Worm (Caenorhabditis elegans) whole organism, L2 larva: ENCODE measurements around the gene T19C9.10.

Experiments used
- F13H6.1 ChIP-seq: sonication (generic microtip); optimal IDR thresholded peaks from 2 replicates; lab custom pipeline; 2016; ENCODE audit warnings: missing genetic modification characterization, missing compliant biosample characterization
- R02D3.7 ChIP-seq: fragments of 150-350 bp; optimal IDR thresholded peaks from 2 replicates; lab custom pipeline; 2014; ENCODE audit warnings: missing biosample characterization, missing genetic modification characterization
- Y55F3AM.14 ChIP-seq: fragments of 200-800 bp; sonication (Bioruptor generic); optimal IDR thresholded peaks from 2 replicates; lab custom pipeline; 2018; ENCODE audit warnings: mild to moderate bottlenecking, missing genetic modification characterization, missing compliant biosample characterization
- alr-1 ChIP-seq: fragments of 150-350 bp; optimal IDR thresholded peaks from 2 replicates; lab custom pipeline; 2014; ENCODE audit warnings: missing biosample characterization, missing genetic modification characterization
- ama-1 ChIP-seq: fragments of 150-350 bp; optimal IDR thresholded peaks from 2 replicates; lab custom pipeline; 2018; ENCODE audit warnings: inconsistent platforms
- blmp-1 ChIP-seq: sonication (generic microtip); optimal IDR thresholded peaks from 2 replicates; lab custom pipeline; 2017; ENCODE audit warnings: missing genetic modification characterization, mild to moderate bottlenecking, missing compliant biosample characterization, antibody characterized with exemption, moderate library complexity; ENCODE audit not compliant: insufficient read depth
- egl-27 ChIP-seq: sonication (generic microtip); optimal IDR thresholded peaks from 3 replicates; lab custom pipeline; 2017; ENCODE audit warnings: missing biosample characterization, missing genetic modification reagents, missing genetic modification characterization
- elt-3 ChIP-seq: sonication (generic microtip); optimal IDR thresholded peaks from 2 replicates; lab custom pipeline; 2017; ENCODE audit warnings: missing biosample characterization, missing genetic modification characterization
- fos-1 ChIP-seq: fragments of 150-350 bp; optimal IDR thresholded peaks from 2 replicates; lab custom pipeline; 2014; ENCODE audit warnings: missing biosample characterization, missing genetic modification characterization
- gmeb-1 ChIP-seq: fragments of 150-350 bp; optimal IDR thresholded peaks from 2 replicates; lab custom pipeline; 2014; ENCODE audit warnings: missing biosample characterization, missing genetic modification characterization
- lin-11 ChIP-seq: fragments of 150-350 bp; sonication (generic microtip); optimal IDR thresholded peaks from 2 replicates; lab custom pipeline; 2014; ENCODE audit warnings: missing biosample characterization, missing genetic modification characterization, inconsistent platforms, mixed read lengths
- lin-13 ChIP-seq: fragments of 150-350 bp; optimal IDR thresholded peaks from 2 replicates; lab custom pipeline; 2014; ENCODE audit warnings: missing biosample characterization, missing genetic modification reagents, missing genetic modification characterization
- lin-39 ChIP-seq: fragments of 150-350 bp; optimal IDR thresholded peaks from 2 replicates; lab custom pipeline; 2014; ENCODE audit warnings: missing biosample characterization, missing genetic modification reagents, missing genetic modification characterization
- mab-5 ChIP-seq: fragments of 150-350 bp; optimal IDR thresholded peaks from 2 replicates; lab custom pipeline; 2014; ENCODE audit warnings: missing biosample characterization, missing genetic modification characterization
- mdl-1 ChIP-seq, 2 experiments: fragments of 150-350 bp in 1 of 2; sonication (generic microtip) in 1 of 2; optimal IDR thresholded peaks; 2 replicates each; lab custom pipeline; 2017; ENCODE audit warnings: missing biosample characterization in 2 of 2, missing genetic modification characterization in 2 of 2
- nhr-10 ChIP-seq: sonication (generic microtip); optimal IDR thresholded peaks from 2 replicates; lab custom pipeline; 2017; ENCODE audit warnings: missing biosample characterization, missing genetic modification characterization
- nhr-11 ChIP-seq: fragments of 150-350 bp; optimal IDR thresholded peaks from 2 replicates; lab custom pipeline; 2014; ENCODE audit warnings: missing biosample characterization, missing genetic modification characterization
- nhr-129 ChIP-seq: fragments of 150-350 bp; optimal IDR thresholded peaks from 2 replicates; lab custom pipeline; 2014; ENCODE audit warnings: missing biosample characterization, missing genetic modification characterization
- nhr-21 ChIP-seq: fragments of 150-350 bp; optimal IDR thresholded peaks from 2 replicates; lab custom pipeline; 2014; ENCODE audit warnings: missing biosample characterization, missing genetic modification characterization
- nhr-23 ChIP-seq: fragments of 150-350 bp; optimal IDR thresholded peaks from 2 replicates; lab custom pipeline; 2014; ENCODE audit warnings: missing biosample characterization, missing genetic modification reagents, missing genetic modification characterization
- nhr-237 ChIP-seq: fragments of 150-350 bp; optimal IDR thresholded peaks from 2 replicates; lab custom pipeline; 2014; ENCODE audit warnings: missing biosample characterization, missing genetic modification characterization
- nhr-6 ChIP-seq: fragments of 150-350 bp; optimal IDR thresholded peaks from 2 replicates; lab custom pipeline; 2014; ENCODE audit warnings: missing biosample characterization, missing genetic modification characterization
- nhr-77 ChIP-seq: fragments of 150-350 bp; optimal IDR thresholded peaks from 2 replicates; lab custom pipeline; 2014; ENCODE audit warnings: missing biosample characterization, missing genetic modification characterization
- peb-1 ChIP-seq: fragments of 150-350 bp; optimal IDR thresholded peaks from 2 replicates; lab custom pipeline; 2014; ENCODE audit warnings: missing biosample characterization, missing genetic modification characterization
- skn-1 ChIP-seq: sonication (generic microtip); optimal IDR thresholded peaks from 2 replicates; lab custom pipeline; 2017; ENCODE audit warnings: missing biosample characterization, missing genetic modification characterization
- sma-9 ChIP-seq, 2 experiments: fragments of 150-350 bp in 1 of 2; sonication (generic microtip) in 1 of 2; optimal IDR thresholded peaks; 2 replicates each; lab custom pipeline; 2014 to 2016; ENCODE audit warnings: missing genetic modification characterization in 2 of 2, mild to moderate bottlenecking in 1 of 2, missing biosample characterization in 1 of 2, missing compliant biosample characterization in 1 of 2, missing genetic modification reagents in 1 of 2, moderate library complexity in 1 of 2
- unc-39 ChIP-seq: fragments of 150-350 bp; optimal IDR thresholded peaks from 2 replicates; lab custom pipeline; 2014; ENCODE audit warnings: missing biosample characterization, missing genetic modification characterization
- unc-55 ChIP-seq: fragments of 150-350 bp; sonication (generic microtip); optimal IDR thresholded peaks from 3 replicates; lab custom pipeline; 2014; ENCODE audit warnings: missing biosample characterization, missing genetic modification reagents, missing genetic modification characterization
- ztf-1 ChIP-seq: fragments of 200-800 bp; sonication (Bioruptor generic); conservative IDR thresholded peaks from 2 replicates; pipeline ENCODE4 v1.3.6; 2022; ENCODE audit warnings: missing genetic modification characterization, missing compliant biosample characterization
- ztf-4 ChIP-seq: fragments of 150-350 bp; optimal IDR thresholded peaks from 2 replicates; lab custom pipeline; 2014; ENCODE audit warnings: missing biosample characterization, missing genetic modification characterization

The T19C9.10 gene

DNA sequence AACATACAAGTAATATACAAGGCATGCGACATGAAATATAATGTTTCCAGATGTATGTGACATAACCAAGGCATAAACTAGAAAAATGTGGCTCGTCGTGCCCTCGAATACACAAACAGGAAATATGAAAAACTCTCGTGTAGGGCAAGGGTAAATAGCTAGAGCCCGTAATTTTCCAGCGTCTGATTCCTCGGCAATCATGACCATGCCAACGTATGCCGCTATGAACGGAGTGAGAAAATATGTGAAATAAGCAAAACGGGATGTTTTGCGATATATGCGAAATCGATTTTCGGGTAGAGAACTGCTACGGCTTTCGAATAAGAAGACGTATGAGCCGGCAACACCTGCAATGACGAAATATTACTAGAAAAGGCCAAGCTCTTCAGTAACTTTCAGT is 11.0 kb upstream of the T19C9.10 start, which contains the start of gene scl-25:
Gene scl-25 (plus strand): TSS at position 301 of the 400 bp plus-strand sequence.
- TF ChIP-seq Y55F3AM.14 (GFP tag; lab: Kevin White, UChicago) (no peak), peb-1 (tag; lab: Kevin White, UChicago) (no peak), unc-39 (tag; lab: Kevin White, UChicago) (no peak), nhr-10 (tag; lab: Kevin White, UChicago) (no peak), nhr-23 (tag; lab: Kevin White, UChicago) (no peak), ama-1 (no peak), R02D3.7 (tag; lab: Kevin White, UChicago) (no peak), ztf-1 (no peak), nhr-77 (no peak), gmeb-1 (tag; lab: Kevin White, UChicago) (no peak), nhr-21 (tag; lab: Kevin White, UChicago) (no peak), lin-11 (tag; lab: Kevin White, UChicago) (no peak), nhr-129 (tag; lab: Kevin White, UChicago) (no peak)

DNA sequence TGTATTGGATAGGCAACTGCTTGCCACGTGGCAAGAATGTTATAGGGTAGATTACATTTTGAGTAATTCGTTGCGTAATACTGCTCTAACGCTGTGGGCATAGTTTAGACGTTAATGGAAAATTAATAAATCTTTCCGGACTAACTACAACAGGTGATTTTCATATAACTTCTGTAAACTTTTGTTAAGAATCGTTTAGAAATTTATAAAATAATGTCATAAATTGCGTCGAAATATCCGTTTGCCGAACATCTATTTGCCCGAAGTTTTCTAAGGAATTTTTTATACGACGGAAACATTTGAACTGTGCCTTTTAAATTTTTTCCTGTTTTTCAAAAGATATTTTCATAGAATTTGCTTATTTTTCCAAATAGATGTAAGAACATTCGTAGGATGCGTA is 10.3 kb upstream of the T19C9.10 start, which contains the start of gene srh-112:
Gene srh-112 (minus strand): TSS at position 101 of the 400 bp plus-strand sequence.
- no peak for TF ChIP-seq alr-1 (tag; lab: Kevin White, UChicago)
- no peak for TF ChIP-seq ztf-4 (tag; lab: Kevin White, UChicago)
- no peak for TF ChIP-seq nhr-129 (tag; lab: Kevin White, UChicago)

DNA sequence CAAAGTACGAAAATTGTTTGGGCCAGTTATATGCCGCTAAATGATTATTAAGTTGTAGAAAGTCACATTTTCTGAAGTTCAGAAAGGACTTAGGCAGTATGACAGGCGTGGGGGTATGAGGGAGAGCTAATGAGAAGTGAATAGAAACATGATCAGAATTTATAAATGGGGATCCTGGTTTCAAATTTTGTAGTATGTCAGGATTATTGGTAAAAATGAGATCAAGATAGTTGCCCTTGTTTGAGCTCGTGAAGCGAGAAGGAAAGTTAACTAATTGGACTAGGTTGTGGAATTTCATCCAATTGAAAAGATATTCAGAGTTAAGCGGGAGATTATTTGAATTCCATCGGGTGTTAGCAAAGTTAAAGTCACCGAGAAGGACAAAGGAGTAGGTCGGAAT is 4.0 kb upstream of the T19C9.10 start:
- TF ChIP-seq lin-39 (tag; lab: Kevin White, UChicago) (no peak), nhr-11 (tag; lab: Kevin White, UChicago) (no peak), elt-3 (tag; lab: Kevin White, UChicago) (no peak), nhr-237 (tag; lab: Kevin White, UChicago) (no peak), lin-13 (no peak), sma-9 (GFP tag; optimal IDR thresholded peaks at IDR 0.05; lab: Kevin White, UChicago) (no peak), sma-9 (tag; optimal IDR thresholded peaks at IDR 0.05; lab: Kevin White, UChicago) (no peak), F13H6.1 (tag; lab: Kevin White, UChicago) (no peak), blmp-1 (tag; lab: Kevin White, UChicago) (no peak), unc-55 (no peak), nhr-10 (tag; lab: Kevin White, UChicago) (no peak)

DNA sequence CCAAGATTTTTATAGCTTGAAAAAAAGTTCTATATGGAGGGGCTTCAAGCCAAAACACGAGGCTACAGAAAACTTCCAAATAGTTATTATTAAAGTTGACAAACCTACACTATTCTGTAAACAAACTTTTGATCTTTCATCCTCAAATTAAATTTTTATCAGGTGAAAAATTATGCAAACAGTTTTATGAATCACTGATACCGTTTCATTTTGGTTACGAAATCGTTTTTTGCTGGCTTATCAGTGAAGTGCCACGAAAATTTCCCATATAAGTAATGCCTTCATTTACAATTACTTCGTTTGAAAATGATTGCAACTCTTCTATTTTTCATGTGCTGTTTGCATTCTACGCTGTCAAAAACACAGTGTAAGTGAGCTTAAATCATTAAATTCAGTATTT is 2.4 kb downstream of the T19C9.10 start, which contains the start of gene T19C9.8:
Gene T19C9.8 (plus strand): TSS at position 299 of the 400 bp plus-strand sequence.
- TF ChIP-seq nhr-6 (tag; lab: Kevin White, UChicago) (no peak), sma-9 (GFP tag; optimal IDR thresholded peaks at IDR 0.05; lab: Kevin White, UChicago) (peak; percentile 10), sma-9 (tag; optimal IDR thresholded peaks at IDR 0.05; lab: Kevin White, UChicago) (no peak), fos-1 (tag; lab: Kevin White, UChicago) (peak; percentile 95)

DNA sequence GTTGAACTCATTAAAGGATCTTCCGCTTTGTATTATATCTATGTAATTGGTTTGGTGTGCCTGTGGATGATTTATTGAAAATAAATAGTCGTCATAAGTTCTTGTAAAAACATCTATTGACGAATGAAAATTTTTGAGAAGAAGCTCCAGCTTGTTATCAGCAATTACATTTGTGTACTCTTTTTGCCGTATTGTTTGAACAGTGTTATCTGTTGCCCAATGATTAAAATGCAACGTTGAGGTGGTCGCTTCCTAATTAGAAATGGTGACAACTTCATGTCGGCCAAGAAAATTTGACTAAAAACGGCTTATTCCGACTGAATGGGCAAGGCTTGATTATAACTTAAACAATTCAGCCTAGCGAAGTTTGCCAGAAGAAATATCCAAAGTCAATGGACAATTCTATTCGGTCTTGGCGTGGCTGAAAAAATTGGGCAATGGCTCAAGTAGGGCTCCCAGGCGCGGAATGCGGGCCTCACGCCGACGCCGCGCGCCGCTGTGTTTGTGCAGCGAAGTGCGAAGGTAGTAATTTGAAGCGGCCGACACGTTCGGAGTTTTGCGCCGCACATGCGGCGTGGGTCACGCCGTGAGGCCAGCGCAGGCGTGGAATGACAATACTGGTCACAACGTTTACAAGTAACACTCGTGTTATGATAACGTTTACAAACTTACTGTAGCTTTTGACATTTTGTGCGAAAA is 4.3 kb downstream of the T19C9.10 start:
- TF ChIP-seq fos-1 (tag; lab: Kevin White, UChicago) = peak; percentile 73
- no peak for TF ChIP-seq egl-27 (tag; lab: Kevin White, UChicago)
- no peak for TF ChIP-seq Y55F3AM.14 (GFP tag; lab: Kevin White, UChicago)

DNA sequence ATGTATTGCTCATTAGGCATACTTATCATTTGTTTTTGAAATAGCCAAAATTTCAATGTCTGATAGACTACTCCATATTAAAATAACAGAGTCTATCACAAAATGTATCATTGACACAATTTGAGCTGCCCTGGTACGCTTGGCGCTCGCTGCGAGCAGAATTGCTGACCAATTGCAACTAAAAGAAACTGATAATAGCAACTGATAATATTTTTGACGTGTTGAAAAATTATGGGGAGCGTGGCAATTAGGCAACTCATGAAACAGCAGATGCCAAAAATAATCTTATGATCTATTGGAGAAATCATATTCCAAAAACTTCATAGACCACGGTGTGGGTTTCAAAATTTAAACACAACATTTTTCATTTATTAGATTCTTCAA is 4.9 kb downstream of the T19C9.10 start:
- TF ChIP-seq gmeb-1 (tag; lab: Kevin White, UChicago) (peak; percentile 25), sma-9 (GFP tag; optimal IDR thresholded peaks at IDR 0.05; lab: Kevin White, UChicago) (peak; percentile 24), sma-9 (tag; optimal IDR thresholded peaks at IDR 0.05; lab: Kevin White, UChicago) (no peak), ztf-1 (no peak), fos-1 (tag; lab: Kevin White, UChicago) (peak; percentile 83)
- TF ChIP-seq, all 48 proteins: peak for 3

DNA sequence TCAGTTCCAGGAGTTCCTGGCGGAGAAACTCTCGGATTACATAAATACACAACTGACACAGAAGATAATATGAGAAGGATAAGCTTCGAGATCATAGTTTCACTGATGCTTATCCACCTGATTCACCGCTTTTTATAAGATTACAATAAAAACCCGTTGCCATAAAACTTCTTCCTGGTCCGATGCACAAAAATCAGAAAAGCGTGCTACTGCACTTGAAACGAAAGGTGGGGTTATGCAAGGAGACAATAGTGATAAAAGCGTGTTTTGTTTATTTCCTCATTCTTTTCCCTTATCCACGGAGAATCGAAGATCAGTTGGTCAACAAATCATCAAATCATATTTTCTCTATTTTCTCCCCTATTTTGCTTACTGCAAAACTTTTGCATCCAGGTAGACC is 6.2 kb downstream of the T19C9.10 start, which contains the start of gene Y68A4B.3:
Gene Y68A4B.3 (minus strand): TSS at position 101 of the 400 bp plus-strand sequence.
- no peak for TF ChIP-seq mdl-1 (tag; optimal IDR thresholded peaks at IDR 0.05; lab: Kevin White, UChicago)
- TF ChIP-seq skn-1 (tag; lab: Kevin White, UChicago) = no peak
- TF ChIP-seq blmp-1 (tag; lab: Kevin White, UChicago) = no peak
- TF ChIP-seq ztf-4 (tag; lab: Kevin White, UChicago) = no peak
- TF ChIP-seq nhr-10 (tag; lab: Kevin White, UChicago) = no peak
- no peak for TF ChIP-seq mab-5 (tag; lab: Kevin White, UChicago)
- TF ChIP-seq lin-13 = no peak
